Worm (Caenorhabditis elegans) whole organism, L4 larva: Measurements from ENCODE around the gene unc-49.

Experiments
- R02D3.7 ChIP-seq: fragments of 150-350 bp; sonication (generic microtip); optimal IDR thresholded peaks from 3 replicates; lab custom pipeline; 2014; ENCODE audit warnings: missing biosample characterization, missing genetic modification characterization
- T20F7.1 ChIP-seq: fragments of 200-800 bp; sonication (Bioruptor generic); optimal IDR thresholded peaks from 2 replicates; lab custom pipeline; 2018; ENCODE audit warnings: mild to moderate bottlenecking, missing genetic modification characterization, missing compliant biosample characterization
- T26A8.4 ChIP-seq: fragments of 200-800 bp; sonication (Bioruptor generic); IDR thresholded peaks from 2 replicates; pipeline ENCODE4 v1.3.6; 2022; ENCODE audit warnings: missing genetic modification characterization, missing compliant biosample characterization
- Y5F2A.4 ChIP-seq: fragments of 200-800 bp; sonication (Bioruptor generic); optimal IDR thresholded peaks from 2 replicates; lab custom pipeline; 2018; ENCODE audit warnings: mild to moderate bottlenecking, missing genetic modification characterization, missing compliant biosample characterization
- attf-4 ChIP-seq: sonication (generic microtip); optimal IDR thresholded peaks from 3 replicates; lab custom pipeline; 2017; ENCODE audit warnings: missing biosample characterization, missing genetic modification characterization
- ces-1 ChIP-seq: fragments of 150-350 bp; sonication (generic microtip); optimal IDR thresholded peaks from 4 replicates; lab custom pipeline; 2014; ENCODE audit warnings: missing biosample characterization, missing genetic modification reagents, missing genetic modification characterization
- cey-2 ChIP-seq: sonication (generic microtip); optimal IDR thresholded peaks from 3 replicates; lab custom pipeline; 2017; ENCODE audit warnings: missing genetic modification characterization, mild to moderate bottlenecking, missing compliant biosample characterization, antibody characterized with exemption, borderline replicate concordance; ENCODE audit not compliant: insufficient read depth
- daf-16 ChIP-seq, 3 experiments: sonication (generic microtip); optimal IDR thresholded peaks; 2 replicates each; lab custom pipeline; 2016 to 2017; ENCODE audit warnings: missing genetic modification characterization in 3 of 3, missing genetic modification reagents in 3 of 3, mild to moderate bottlenecking in 2 of 3, missing compliant biosample characterization in 2 of 3, missing biosample characterization in 1 of 3, moderate library complexity in 1 of 3
- daf-19 ChIP-seq: fragments of 200-800 bp; sonication (Bioruptor generic); conservative IDR thresholded peaks from 2 replicates; pipeline ENCODE4 v1.3.6; 2022; ENCODE audit warnings: missing genetic modification characterization, missing compliant biosample characterization
- dmd-6 ChIP-seq: fragments of 200-800 bp; sonication (Bioruptor generic); IDR thresholded peaks from 2 replicates; pipeline ENCODE4 v1.3.6; 2022; ENCODE audit warnings: missing genetic modification reagents, missing genetic modification characterization, missing compliant biosample characterization
- duxl-1 ChIP-seq: sonication (generic microtip); optimal IDR thresholded peaks from 2 replicates; lab custom pipeline; 2016; ENCODE audit warnings: mild to moderate bottlenecking, missing genetic modification characterization, moderate library complexity, missing compliant biosample characterization; ENCODE audit not compliant: poor library complexity
- dve-1 ChIP-seq: sonication (generic microtip); optimal IDR thresholded peaks from 2 replicates; lab custom pipeline; 2017; ENCODE audit warnings: antibody characterized with exemption, mild to moderate bottlenecking, missing genetic modification characterization, missing compliant biosample characterization; ENCODE audit not compliant: insufficient read depth
- egl-43 ChIP-seq: fragments of 200-800 bp; sonication (Bioruptor generic); IDR thresholded peaks from 2 replicates; pipeline ENCODE4 v1.3.6; 2022; ENCODE audit warnings: missing genetic modification reagents, missing genetic modification characterization, missing compliant biosample characterization
- fkh-10 ChIP-seq: fragments of 150-350 bp; optimal IDR thresholded peaks from 2 replicates; lab custom pipeline; 2014; ENCODE audit warnings: missing biosample characterization, missing genetic modification reagents, missing genetic modification characterization
- gei-8 ChIP-seq: fragments of 200-800 bp; sonication (Bioruptor generic); optimal IDR thresholded peaks from 2 replicates; lab custom pipeline; 2018; ENCODE audit warnings: mild to moderate bottlenecking, missing genetic modification characterization, missing compliant biosample characterization
- hif-1 ChIP-seq, 2 experiments: sonication (generic microtip); optimal IDR thresholded peaks; 2 replicates each; lab custom pipeline; 2016 to 2017; ENCODE audit warnings: missing compliant biosample characterization in 2 of 2, missing genetic modification characterization in 2 of 2, missing genetic modification reagents in 2 of 2, missing genotype in 2 of 2, mild to moderate bottlenecking in 1 of 2
- hlh-11 ChIP-seq: fragments of 200-800 bp; sonication (Bioruptor generic); optimal IDR thresholded peaks from 2 replicates; lab custom pipeline; 2018; ENCODE audit warnings: mild to moderate bottlenecking, missing genetic modification characterization, missing compliant biosample characterization
- hlh-30 ChIP-seq: sonication (generic microtip); optimal IDR thresholded peaks from 2 replicates; lab custom pipeline; 2017; ENCODE audit warnings: antibody characterized with exemption, mild to moderate bottlenecking, missing genetic modification characterization, missing compliant biosample characterization; ENCODE audit not compliant: insufficient read depth
- lin-29 ChIP-seq: fragments of 200-800 bp; sonication (Bioruptor generic); IDR thresholded peaks from 2 replicates; pipeline ENCODE4 v1.3.6; 2022; ENCODE audit warnings: missing genetic modification reagents, missing genetic modification characterization, missing compliant biosample characterization
- lir-3 ChIP-seq: sonication (generic microtip); optimal IDR thresholded peaks from 2 replicates; lab custom pipeline; 2016; ENCODE audit warnings: mild to moderate bottlenecking, missing genetic modification characterization, missing compliant biosample characterization
- mdl-1 ChIP-seq, 2 experiments: fragments of 150-350 bp in 1 of 2; sonication (generic microtip) in 1 of 2; optimal IDR thresholded peaks; 2 replicates each; lab custom pipeline; 2014 to 2017; ENCODE audit warnings: missing biosample characterization in 2 of 2, missing genetic modification characterization in 2 of 2
- mep-1 ChIP-seq: fragments of 150-350 bp; sonication (generic microtip); optimal IDR thresholded peaks from 3 replicates; lab custom pipeline; 2014; ENCODE audit warnings: missing biosample characterization, missing genetic modification characterization
- mxl-2 ChIP-seq: fragments of 200-800 bp; sonication (Bioruptor generic); conservative IDR thresholded peaks from 2 replicates; pipeline ENCODE4 v1.3.6; 2022; ENCODE audit warnings: missing genetic modification reagents, missing genetic modification characterization, missing compliant biosample characterization
- nhr-111 ChIP-seq: fragments of 200-800 bp; sonication (Bioruptor generic); optimal IDR thresholded peaks from 2 replicates; lab custom pipeline; 2018; ENCODE audit warnings: mild to moderate bottlenecking, missing genetic modification characterization, missing compliant biosample characterization
- nhr-237 ChIP-seq: sonication (generic microtip); optimal IDR thresholded peaks from 2 replicates; lab custom pipeline; 2017; ENCODE audit warnings: missing biosample characterization, missing genetic modification characterization
- nhr-25 ChIP-seq: sonication (generic microtip); optimal IDR thresholded peaks from 2 replicates; lab custom pipeline; 2017; ENCODE audit warnings: missing genetic modification characterization, mild to moderate bottlenecking, missing compliant biosample characterization, antibody characterized with exemption, moderate library complexity, borderline replicate concordance; ENCODE audit not compliant: insufficient read depth
- nhr-41 ChIP-seq: fragments of 200-800 bp; sonication (Bioruptor generic); IDR thresholded peaks from 2 replicates; pipeline ENCODE4 v1.3.6; 2022; ENCODE audit warnings: missing genetic modification reagents, missing genetic modification characterization, missing compliant biosample characterization
- nhr-42 ChIP-seq: fragments of 200-800 bp; sonication (Bioruptor generic); IDR thresholded peaks from 2 replicates; pipeline ENCODE4 v1.3.6; 2022; ENCODE audit warnings: missing genetic modification characterization, missing compliant biosample characterization
- pqm-1 ChIP-seq: sonication (generic microtip); optimal IDR thresholded peaks from 2 replicates; lab custom pipeline; 2017; ENCODE audit warnings: missing biosample characterization, missing genetic modification characterization
- rbr-2 ChIP-seq: sonication (generic microtip); optimal IDR thresholded peaks from 2 replicates; lab custom pipeline; 2016; ENCODE audit warnings: missing genotype, missing genetic modification characterization, missing compliant biosample characterization
- saeg-2 ChIP-seq: fragments of 200-800 bp; sonication (Bioruptor generic); IDR thresholded peaks from 2 replicates; pipeline ENCODE4 v1.3.6; 2022; ENCODE audit warnings: missing genetic modification reagents, missing genetic modification characterization, missing compliant biosample characterization
- set-16 ChIP-seq: fragments of 200-800 bp; sonication (Bioruptor generic); IDR thresholded peaks from 2 replicates; pipeline ENCODE4 v1.3.6; 2022; ENCODE audit warnings: missing genetic modification reagents, missing genetic modification characterization, missing compliant biosample characterization
- skn-1 ChIP-seq: fragments of 150-350 bp; optimal IDR thresholded peaks from 2 replicates; lab custom pipeline; 2014; ENCODE audit warnings: missing biosample characterization, missing genetic modification characterization
- tra-1 ChIP-seq: fragments of 200-800 bp; sonication (Bioruptor generic); IDR thresholded peaks from 2 replicates; pipeline ENCODE4 v1.3.6; 2022; ENCODE audit warnings: missing genetic modification reagents, missing genetic modification characterization, missing compliant biosample characterization
- unc-62 ChIP-seq, 3 experiments: fragments of 150-350 bp in 1 of 3; sonication (generic microtip); optimal IDR thresholded peaks in 2 of 3; peaks in 1 of 3; 1 replicate in 1 of 3; 2 replicates in 2 of 3; lab custom pipeline; 2014 to 2017; ENCODE audit warnings: missing biosample characterization in 3 of 3, missing genetic modification characterization in 3 of 3, missing genetic modification reagents in 3 of 3, missing genotype in 1 of 3
- zfp-2 ChIP-seq: sonication (generic microtip); optimal IDR thresholded peaks from 2 replicates; lab custom pipeline; 2016; ENCODE audit warnings: mild to moderate bottlenecking, missing genetic modification characterization, missing compliant biosample characterization
- zip-11 ChIP-seq: fragments of 200-800 bp; sonication (Bioruptor generic); IDR thresholded peaks from 2 replicates; pipeline ENCODE4 v1.3.6; 2022; ENCODE audit warnings: missing genetic modification characterization, missing compliant biosample characterization
- ztf-11 ChIP-seq: fragments of 150-350 bp; optimal IDR thresholded peaks from 2 replicates; lab custom pipeline; 2014; ENCODE audit warnings: missing biosample characterization, missing genetic modification characterization

Gene unc-49

DNA sequence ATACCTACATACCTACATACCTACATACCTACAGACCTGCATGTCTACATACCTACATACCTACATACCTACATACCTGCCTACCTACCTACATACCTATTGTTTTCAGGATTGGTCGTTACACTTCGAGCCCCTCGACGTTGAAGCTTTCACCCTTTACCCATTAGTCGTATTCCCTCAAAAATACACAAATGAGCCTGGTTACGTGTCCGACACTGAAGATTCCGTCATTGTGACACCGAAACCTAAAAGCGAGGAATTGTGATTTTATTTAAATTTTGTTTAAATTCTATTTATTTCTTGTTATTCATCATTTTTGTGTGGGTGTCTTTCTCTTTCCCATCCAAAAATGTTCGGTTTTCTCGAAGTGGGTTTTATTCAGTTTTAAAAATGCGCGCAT lies 41.4 kb upstream of the unc-49 start, which contains the start of gene D2045.7:
D2045.7 (plus strand) TSS at position 301 of the 400 bp plus-strand sequence.
- no peak for TF ChIP-seq rbr-2 (tag; lab: Kevin White, UChicago)
- no peak for TF ChIP-seq T26A8.4 (GFP tag; lab: Robert Waterston, UW)
- no peak for TF ChIP-seq egl-43 (GFP tag; lab: Robert Waterston, UW)
- TF ChIP-seq hlh-11 (tag; lab: Kevin White, UChicago) = no peak
- no peak for TF ChIP-seq mdl-1 (tag; optimal IDR thresholded peaks at IDR 0.05; lab: Kevin White, UChicago)
- TF ChIP-seq R02D3.7 = no peak
- no peak for TF ChIP-seq duxl-1 (tag; lab: Kevin White, UChicago)
- TF ChIP-seq, all 104 proteins: peak for 0

DNA sequence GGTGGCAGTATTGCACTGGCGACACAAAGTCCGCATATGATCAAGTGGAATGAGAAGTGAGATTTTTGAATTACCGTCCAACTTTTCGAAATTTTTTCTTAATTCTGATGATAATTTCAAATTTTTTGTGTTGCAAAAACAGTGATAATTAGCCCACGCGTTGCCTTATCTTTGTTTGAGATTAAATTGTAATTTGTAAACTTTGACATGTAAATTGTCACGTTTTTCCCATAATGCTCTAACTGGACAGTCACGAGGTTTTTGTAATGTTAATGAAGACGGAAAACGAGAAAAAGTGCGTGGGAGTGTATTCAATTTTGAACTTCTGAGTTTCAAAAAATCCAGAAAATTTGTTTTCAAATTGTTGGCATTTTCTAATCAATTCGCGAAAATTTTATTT lies 39.1 kb upstream of the unc-49 start:
- TF ChIP-seq Y5F2A.4 (GFP tag; lab: Kevin White, UChicago) = no peak
- no peak for TF ChIP-seq zip-11 (GFP tag; lab: Robert Waterston, UW)
- peak; percentile 11 for TF ChIP-seq hlh-11 (tag; lab: Kevin White, UChicago)
- TF ChIP-seq skn-1 (tag; lab: Kevin White, UChicago) = no peak
- no peak for TF ChIP-seq tra-1 (GFP tag; lab: Robert Waterston, UW)
- TF ChIP-seq zfp-2 (tag; lab: Kevin White, UChicago) = no peak
- no peak for TF ChIP-seq ztf-11
- no peak for TF ChIP-seq nhr-25 (tag; lab: Kevin White, UChicago)
- TF ChIP-seq daf-16 (GFP tag; optimal IDR thresholded peaks at IDR 0.05; lab: Kevin White, UChicago) = no peak
- TF ChIP-seq daf-16 (tag; optimal IDR thresholded peaks at IDR 0.05; lab: Kevin White, UChicago) = peak; percentile 29
- TF ChIP-seq fkh-10 (GFP tag; lab: Kevin White, UChicago) = no peak
- no peak for TF ChIP-seq pqm-1 (tag; lab: Kevin White, UChicago)
- no peak for TF ChIP-seq nhr-111
- TF ChIP-seq lir-3 (tag; lab: Kevin White, UChicago) = no peak
- TF ChIP-seq daf-19 (GFP tag; lab: Robert Waterston, UW) = no peak
- TF ChIP-seq mep-1 (tag; lab: Kevin White, UChicago) = no peak
- TF ChIP-seq dve-1 (tag; lab: Kevin White, UChicago) = peak; percentile 64
- peak in 1 of 2 experiments; percentile 93 for TF ChIP-seq unc-62 (GFP tag; optimal IDR thresholded peaks at IDR 0.05 in 1 of 2; lab: Kevin White, UChicago)
- no peak for TF ChIP-seq unc-62 (tag; optimal IDR thresholded peaks at IDR 0.05; lab: Kevin White, UChicago)
- no peak for TF ChIP-seq R02D3.7
- TF ChIP-seq nhr-41 (GFP tag; lab: Robert Waterston, UW) = no peak
- no peak for TF ChIP-seq lin-29 (GFP tag; lab: Robert Waterston, UW)
- TF ChIP-seq attf-4 (tag; lab: Kevin White, UChicago) = no peak
- TF ChIP-seq hlh-30 = peak; percentile 12
- no peak for TF ChIP-seq hif-1 (tag; optimal IDR thresholded peaks at IDR 0.05; lab: Kevin White, UChicago)
- no peak for TF ChIP-seq saeg-2
- TF ChIP-seq nhr-42 (GFP tag; lab: Robert Waterston, UW) = no peak
- no peak for TF ChIP-seq set-16 (GFP tag; lab: Robert Waterston, UW)
- TF ChIP-seq T20F7.1 (GFP tag; lab: Kevin White, UChicago) = no peak
- TF ChIP-seq cey-2 (tag; lab: Kevin White, UChicago) = no peak
- 0 out of 2 replicates have a peak, but pooled peaks have one; percentile 25 for TF ChIP-seq dmd-6 (GFP tag; lab: Robert Waterston, UW)
- TF ChIP-seq mxl-2 = no peak
- TF ChIP-seq nhr-237 (tag; lab: Kevin White, UChicago) = no peak
- no peak for TF ChIP-seq ces-1 (GFP tag; lab: Kevin White, UChicago)
- TF ChIP-seq gei-8 (GFP tag; lab: Kevin White, UChicago) = no peak
